Worm (Caenorhabditis elegans) whole organism, L3 larva: Measurements from ENCODE around the gene T23G5.2.

ENCODE experiments used
- R02D3.7 ChIP-seq: fragments of 150-350 bp; optimal IDR thresholded peaks from 2 replicates; lab custom pipeline; 2014; ENCODE audit warnings: missing biosample characterization, missing genetic modification characterization
- ZK546.5 ChIP-seq: sonication (generic microtip); optimal IDR thresholded peaks from 2 replicates; lab custom pipeline; 2017; ENCODE audit warnings: missing biosample characterization, missing genetic modification characterization
- aly-2 ChIP-seq: fragments of 150-350 bp; optimal IDR thresholded peaks from 2 replicates; lab custom pipeline; 2014; ENCODE audit warnings: missing biosample characterization, missing genetic modification characterization
- ama-1 ChIP-seq: fragments of 150-350 bp; optimal IDR thresholded peaks from 2 replicates; lab custom pipeline; 2018
- ceh-16 ChIP-seq: sonication (generic microtip); optimal IDR thresholded peaks from 2 replicates; lab custom pipeline; 2017; ENCODE audit warnings: missing biosample characterization, missing genetic modification characterization
- ceh-82 ChIP-seq: fragments of 150-350 bp; optimal IDR thresholded peaks from 2 replicates; lab custom pipeline; 2014; ENCODE audit warnings: missing biosample characterization, missing genetic modification characterization
- ceh-9 ChIP-seq: sonication (generic microtip); optimal IDR thresholded peaks from 2 replicates; lab custom pipeline; 2018; ENCODE audit warnings: missing biosample characterization, missing genetic modification characterization
- daf-12 ChIP-seq: fragments of 150-350 bp; optimal IDR thresholded peaks from 2 replicates; lab custom pipeline; 2014; ENCODE audit warnings: missing biosample characterization, missing genetic modification reagents, missing genetic modification characterization
- egl-27 ChIP-seq: sonication (generic microtip); optimal IDR thresholded peaks from 4 replicates; lab custom pipeline; 2017; ENCODE audit warnings: missing biosample characterization, missing genetic modification reagents, missing genetic modification characterization
- egl-5 ChIP-seq: fragments of 150-350 bp; optimal IDR thresholded peaks from 2 replicates; lab custom pipeline; 2017; ENCODE audit warnings: missing biosample characterization, missing genetic modification reagents, missing genetic modification characterization, inconsistent platforms
- elt-1 ChIP-seq: fragments of 150-350 bp; optimal IDR thresholded peaks from 2 replicates; lab custom pipeline; 2014; ENCODE audit warnings: missing biosample characterization, missing genetic modification characterization
- elt-2 ChIP-seq: sonication (generic microtip); optimal IDR thresholded peaks from 2 replicates; lab custom pipeline; 2016; ENCODE audit warnings: missing genetic modification reagents, mild to moderate bottlenecking, missing genetic modification characterization, missing compliant biosample characterization
- elt-3 ChIP-seq, 3 experiments: fragments of 150-350 bp in 1 of 3; sonication (generic microtip) in 2 of 3; optimal IDR thresholded peaks; 2 replicates in 2 of 3; 4 replicates in 1 of 3; lab custom pipeline; 2014 to 2017; ENCODE audit warnings: missing biosample characterization in 3 of 3, missing genetic modification characterization in 3 of 3
- eor-1 ChIP-seq, 2 experiments: fragments of 150-350 bp; optimal IDR thresholded peaks; 2 replicates each; lab custom pipeline; 2014 to 2018; ENCODE audit warnings: missing biosample characterization in 2 of 2, missing genetic modification characterization in 2 of 2
- fkh-2 ChIP-seq: fragments of 150-350 bp; optimal IDR thresholded peaks from 2 replicates; lab custom pipeline; 2014; ENCODE audit warnings: missing biosample characterization, missing genetic modification reagents, missing genetic modification characterization
- fos-1 ChIP-seq: fragments of 150-350 bp; optimal IDR thresholded peaks from 2 replicates; lab custom pipeline; 2014; ENCODE audit warnings: missing biosample characterization, missing genetic modification characterization
- hmg-11 ChIP-seq: sonication (generic microtip); optimal IDR thresholded peaks from 2 replicates; lab custom pipeline; 2016; ENCODE audit warnings: missing genetic modification characterization, missing compliant biosample characterization
- jun-1 ChIP-seq: fragments of 150-350 bp; optimal IDR thresholded peaks from 2 replicates; lab custom pipeline; 2014; ENCODE audit warnings: missing biosample characterization, missing genetic modification reagents, missing genetic modification characterization
- lin-15B ChIP-seq: fragments of 150-350 bp; optimal IDR thresholded peaks from 2 replicates; lab custom pipeline; 2014; ENCODE audit warnings: missing biosample characterization, missing genetic modification characterization
- lin-39 ChIP-seq: fragments of 150-350 bp; optimal IDR thresholded peaks from 2 replicates; lab custom pipeline; 2018; ENCODE audit warnings: missing biosample characterization, missing genetic modification reagents, missing genetic modification characterization
- lsy-12 ChIP-seq: sonication (generic microtip); optimal IDR thresholded peaks from 2 replicates; lab custom pipeline; 2016; ENCODE audit warnings: mild to moderate bottlenecking, missing genetic modification characterization, missing compliant biosample characterization
- mdl-1 ChIP-seq: fragments of 150-350 bp; optimal IDR thresholded peaks from 2 replicates; lab custom pipeline; 2014; ENCODE audit warnings: missing biosample characterization, missing genetic modification characterization
- mml-1 ChIP-seq: fragments of 150-350 bp; sonication (generic microtip); optimal IDR thresholded peaks from 3 replicates; lab custom pipeline; 2014; ENCODE audit warnings: missing biosample characterization, missing genetic modification characterization
- nfya-1 ChIP-seq: sonication (generic microtip); optimal IDR thresholded peaks from 2 replicates; lab custom pipeline; 2017; ENCODE audit warnings: missing genetic modification characterization, mild to moderate bottlenecking, missing compliant biosample characterization, antibody characterized with exemption, moderate library complexity; ENCODE audit not compliant: insufficient read depth
- nhr-11 ChIP-seq: fragments of 150-350 bp; optimal IDR thresholded peaks from 2 replicates; lab custom pipeline; 2014; ENCODE audit warnings: missing biosample characterization, missing genetic modification characterization
- nhr-12 ChIP-seq: fragments of 150-350 bp; optimal IDR thresholded peaks from 2 replicates; lab custom pipeline; 2014; ENCODE audit warnings: missing biosample characterization, missing genetic modification characterization
- nhr-23 ChIP-seq: fragments of 150-350 bp; optimal IDR thresholded peaks from 2 replicates; lab custom pipeline; 2014; ENCODE audit warnings: missing biosample characterization, missing genetic modification reagents, missing genetic modification characterization
- nhr-237 ChIP-seq: fragments of 150-350 bp; optimal IDR thresholded peaks from 2 replicates; lab custom pipeline; 2014; ENCODE audit warnings: missing biosample characterization, missing genetic modification characterization
- nhr-25 ChIP-seq: sonication (generic microtip); optimal IDR thresholded peaks from 2 replicates; lab custom pipeline; 2017; ENCODE audit warnings: missing biosample characterization, missing genetic modification characterization
- nhr-28 ChIP-seq: fragments of 150-350 bp; optimal IDR thresholded peaks from 2 replicates; lab custom pipeline; 2014; ENCODE audit warnings: missing biosample characterization, missing genetic modification characterization
- nhr-43 ChIP-seq: sonication (generic microtip); optimal IDR thresholded peaks from 2 replicates; lab custom pipeline; 2016; ENCODE audit warnings: mild to moderate bottlenecking, missing genetic modification characterization, missing compliant biosample characterization; ENCODE audit not compliant: poor library complexity, severe bottlenecking
- nhr-67 ChIP-seq: fragments of 150-350 bp; optimal IDR thresholded peaks from 2 replicates; lab custom pipeline; 2014; ENCODE audit warnings: missing biosample characterization, missing genetic modification characterization
- nhr-76 ChIP-seq: fragments of 150-350 bp; sonication (generic microtip); optimal IDR thresholded peaks from 5 replicates; lab custom pipeline; 2014; ENCODE audit warnings: missing biosample characterization, missing genetic modification characterization
- nhr-77 ChIP-seq: fragments of 150-350 bp; optimal IDR thresholded peaks from 2 replicates; lab custom pipeline; 2014; ENCODE audit warnings: missing biosample characterization, missing genetic modification characterization
- pha-4 ChIP-seq: fragments of 150-350 bp; optimal IDR thresholded peaks from 2 replicates; lab custom pipeline; 2014; ENCODE audit warnings: missing biosample characterization, missing genetic modification reagents, missing genetic modification characterization
- pqm-1 ChIP-seq: fragments of 150-350 bp; optimal IDR thresholded peaks from 2 replicates; lab custom pipeline; 2017; ENCODE audit warnings: missing biosample characterization, missing genetic modification characterization, inconsistent platforms
- sea-2 ChIP-seq: fragments of 150-350 bp; sonication (generic microtip); optimal IDR thresholded peaks from 4 replicates; lab custom pipeline; 2014; ENCODE audit warnings: missing biosample characterization, missing genetic modification reagents, missing genetic modification characterization
- skn-1 ChIP-seq: fragments of 150-350 bp; optimal IDR thresholded peaks from 2 replicates; lab custom pipeline; 2014; ENCODE audit warnings: missing biosample characterization, missing genetic modification characterization
- snpc-4 ChIP-seq: fragments of 150-350 bp; optimal IDR thresholded peaks from 2 replicates; lab custom pipeline; 2014; ENCODE audit warnings: missing biosample characterization, missing genetic modification characterization
- tbx-2 ChIP-seq: sonication (generic microtip); optimal IDR thresholded peaks from 2 replicates; lab custom pipeline; 2016; ENCODE audit warnings: mild to moderate bottlenecking, missing genetic modification characterization, missing compliant biosample characterization
- unc-39 ChIP-seq: sonication (generic microtip); optimal IDR thresholded peaks from 4 replicates; lab custom pipeline; 2017; ENCODE audit warnings: missing biosample characterization, missing genetic modification characterization
- unc-62 ChIP-seq: fragments of 150-350 bp; sonication (generic microtip); optimal IDR thresholded peaks from 4 replicates; lab custom pipeline; 2014; ENCODE audit warnings: missing biosample characterization, missing genetic modification reagents, missing genetic modification characterization
- zag-1 ChIP-seq: fragments of 150-350 bp; optimal IDR thresholded peaks from 2 replicates; lab custom pipeline; 2014; ENCODE audit warnings: missing biosample characterization, missing genetic modification characterization
- ztf-11 ChIP-seq: fragments of 150-350 bp; optimal IDR thresholded peaks from 2 replicates; lab custom pipeline; 2014; ENCODE audit warnings: missing biosample characterization, missing genetic modification characterization

T23G5.2 gene

ce11 chrIII:9236228-9236627 lies at the start of gene T23G5.2:
T23G5.2 (minus strand) TSS chrIII:9236328.
- TF ChIP-seq nhr-28 (tag; lab: Kevin White, UChicago) (no peak), eor-1 (tag; optimal IDR thresholded peaks at IDR 0.05; lab: Kevin White, UChicago) (no peak), skn-1 (no peak), pha-4 (tag; lab: Kevin White, UChicago) (no peak), nhr-23 (tag; lab: Kevin White, UChicago) (no peak), lin-15B (tag; lab: Kevin White, UChicago) (no peak), fkh-2 (no peak), mml-1 (no peak), ama-1 (lab: Kevin White, UChicago) (no peak), lin-39 (tag; lab: Kevin White, UChicago) (no peak), nhr-43 (tag; lab: Kevin White, UChicago) (no peak), elt-2 (tag; lab: Kevin White, UChicago) (no peak), pqm-1 (tag; lab: Kevin White, UChicago) (no peak), unc-62 (no peak), ZK546.5 (no peak), daf-12 (tag; lab: Kevin White, UChicago) (no peak)

ce11 chrIII:9281480-9281879 lies 45.4 kb upstream of the T23G5.2 start, which contains the start of gene fozi-1:
fozi-1 (plus strand) TSS chrIII:9281780.
- TF ChIP-seq ceh-9 (tag; lab: Kevin White, UChicago) (no peak), nhr-12 (tag; lab: Kevin White, UChicago) (no peak)

- TF ChIP-seq ceh-9 (tag; lab: Kevin White, UChicago) (no peak), elt-3 (tag; optimal IDR thresholded peaks at IDR 0.05; lab: Kevin White, UChicago) (peak in 1 of 3 experiments; percentile 89), unc-62 (no peak), R02D3.7 (tag; lab: Kevin White, UChicago) (no peak), ceh-82 (tag; lab: Kevin White, UChicago) (no peak), snpc-4 (tag; lab: Kevin White, UChicago) (no peak), hmg-11 (tag; lab: Kevin White, UChicago) (no peak), pha-4 (tag; lab: Kevin White, UChicago) (no peak), nhr-23 (tag; lab: Kevin White, UChicago) (peak; percentile 7), egl-27 (tag; lab: Kevin White, UChicago) (no peak), nhr-25 (tag; lab: Kevin White, UChicago) (peak; percentile 5), jun-1 (tag; lab: Kevin White, UChicago) (no peak), fkh-2 (no peak), nhr-11 (tag; lab: Kevin White, UChicago) (no peak), eor-1 (tag; optimal IDR thresholded peaks at IDR 0.05; lab: Kevin White, UChicago) (no peak), lin-39 (tag; lab: Kevin White, UChicago) (no peak), daf-12 (tag; lab: Kevin White, UChicago) (no peak), elt-1 (tag; lab: Kevin White, UChicago) (no peak), lsy-12 (no peak), sea-2 (GFP tag; lab: Kevin White, UChicago) (no peak)
These were observed 41.7 kb upstream of the T23G5.2 start for ce11 chrIII:9277803-9278202.

ce11 chrIII:9272107-9272506 lies 36.0 kb upstream of the T23G5.2 start:
- TF ChIP-seq ceh-82 (tag; lab: Kevin White, UChicago) (no peak), eor-1 (tag; optimal IDR thresholded peaks at IDR 0.05; lab: Kevin White, UChicago) (no peak), zag-1 (tag; lab: Kevin White, UChicago) (no peak), tbx-2 (tag; lab: Kevin White, UChicago) (no peak), daf-12 (tag; lab: Kevin White, UChicago) (no peak), sea-2 (GFP tag; lab: Kevin White, UChicago) (peak; percentile 10), hmg-11 (tag; lab: Kevin White, UChicago) (peak; percentile 42), elt-1 (tag; lab: Kevin White, UChicago) (no peak), unc-62 (no peak), ZK546.5 (no peak), nfya-1 (peak; percentile 53), ztf-11 (tag; lab: Kevin White, UChicago) (no peak), egl-5 (tag; lab: Kevin White, UChicago) (peak; percentile 54), nhr-237 (no peak), snpc-4 (tag; lab: Kevin White, UChicago) (no peak), lsy-12 (no peak), nhr-28 (tag; lab: Kevin White, UChicago) (no peak), nhr-23 (tag; lab: Kevin White, UChicago) (no peak), nhr-77 (tag; lab: Kevin White, UChicago) (no peak), jun-1 (tag; lab: Kevin White, UChicago) (no peak), aly-2 (tag; lab: Kevin White, UChicago) (no peak), nhr-43 (tag; lab: Kevin White, UChicago) (no peak), pha-4 (tag; lab: Kevin White, UChicago) (no peak), nhr-12 (tag; lab: Kevin White, UChicago) (no peak), lin-39 (tag; lab: Kevin White, UChicago) (peak; percentile 51), ceh-16 (tag; lab: Kevin White, UChicago) (no peak), nhr-25 (tag; lab: Kevin White, UChicago) (no peak), nhr-67 (tag; lab: Kevin White, UChicago) (no peak), nhr-76 (tag; lab: Kevin White, UChicago) (no peak), mdl-1 (no peak), unc-39 (tag; lab: Kevin White, UChicago) (no peak), ceh-9 (tag; lab: Kevin White, UChicago) (no peak), R02D3.7 (tag; lab: Kevin White, UChicago) (no peak), elt-2 (tag; lab: Kevin White, UChicago) (no peak), fos-1 (tag; lab: Kevin White, UChicago) (no peak)
- TF ChIP-seq, all 47 proteins: peak for 5
